Worm (Caenorhabditis elegans) whole organism, L4/young adult: Measurements from ENCODE around the gene T14B4.5.

Experiments
- W03F9.2 ChIP-seq: fragments of 150-350 bp; optimal IDR thresholded peaks from 2 replicates; lab custom pipeline; 2014; ENCODE audit warnings: missing biosample characterization, missing genetic modification characterization
- him-1 ChIP-seq: sonication (generic microtip); optimal IDR thresholded peaks from 2 replicates; lab custom pipeline; 2016; ENCODE audit warnings: missing genotype, missing genetic modification reagents, missing genetic modification characterization, missing compliant biosample characterization

DNA sequence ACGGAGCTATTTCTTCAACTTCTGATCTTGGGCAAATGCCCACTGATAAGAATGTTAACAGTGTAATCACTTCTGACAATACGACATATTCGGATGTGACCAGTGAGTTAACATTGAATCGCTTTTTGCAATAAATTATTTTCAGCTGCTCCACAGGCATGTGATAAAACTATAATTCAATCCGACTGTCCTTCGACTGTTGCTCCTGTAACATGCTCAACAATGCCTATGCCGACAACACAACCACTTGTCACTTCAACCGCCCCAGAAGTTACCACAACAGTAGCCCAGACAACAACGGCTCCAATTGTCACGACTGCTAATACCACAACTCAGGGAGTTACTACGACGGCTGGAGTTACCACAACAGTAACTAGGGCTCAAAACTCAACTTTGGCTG lies 49.1 kb upstream of the T14B4.5 start:
- TF ChIP-seq W03F9.2 (tag; lab: Kevin White, UChicago): no peak
- no peak for TF ChIP-seq him-1
